Fruit fly (Drosophila melanogaster): ENCODE data around the gene Sol1.

DNA sequence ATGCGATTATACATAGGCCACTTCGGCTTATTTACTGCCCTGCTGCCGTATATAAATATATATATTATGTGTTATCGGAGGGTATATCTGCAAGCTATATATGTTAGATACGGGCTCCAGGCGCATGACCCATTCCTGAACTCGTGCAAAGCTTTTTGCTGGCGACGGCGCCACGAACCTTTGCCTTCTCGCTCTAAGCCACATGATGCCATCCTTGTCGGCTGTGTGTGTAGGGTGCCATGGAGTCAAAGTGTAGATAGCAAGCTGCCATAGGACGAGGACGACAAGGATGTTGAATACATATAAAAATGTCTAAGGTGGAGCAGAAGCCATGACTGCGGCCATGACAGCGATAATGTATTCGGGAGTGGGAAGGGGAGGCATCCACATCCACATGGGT lies 38.4 kb upstream of the Sol1 start:
- TF ChIP-seq ci (GFP tag; IDR thresholded peaks at IDR 0.05), result no peak
- TF ChIP-seq CG2889 (GFP tag; IDR thresholded peaks at IDR 0.05), result no peak
- TF ChIP-seq Oaz (GFP tag; IDR thresholded peaks at IDR 0.05), result no peak
- no peak for TF ChIP-seq org-1 (GFP tag; optimal IDR thresholded peaks at IDR 0.05)
- TF ChIP-seq CG9932 (GFP tag; IDR thresholded peaks at IDR 0.05), result no peak

All from whole organism, embryonic.